Worm (Caenorhabditis elegans) whole organism, midembryonic: Measurements from ENCODE around the gene emre-1.

Experiments
- T22C8.4 ChIP-seq: fragments of 200-800 bp; sonication (Bioruptor generic); IDR thresholded peaks from 2 replicates; pipeline ENCODE4 v1.3.6; 2022; ENCODE audit warnings: missing genetic modification characterization, missing compliant biosample characterization
- cog-1 ChIP-seq: sonication (generic microtip); optimal IDR thresholded peaks from 2 replicates; lab custom pipeline; 2016; ENCODE audit warnings: missing genetic modification characterization, missing compliant biosample characterization
- flt-1 ChIP-seq: fragments of 200-800 bp; sonication (Bioruptor generic); IDR thresholded peaks from 2 replicates; pipeline ENCODE4 v1.3.6; 2022; ENCODE audit warnings: missing genetic modification characterization, missing compliant biosample characterization
- med-1 ChIP-seq: sonication (generic microtip); optimal IDR thresholded peaks from 2 replicates; lab custom pipeline; 2017; ENCODE audit warnings: missing genetic modification characterization, mild to moderate bottlenecking, missing compliant biosample characterization, antibody characterized with exemption, missing genetic modification reagents; ENCODE audit not compliant: insufficient read depth
- ztf-23 ChIP-seq: fragments of 200-800 bp; sonication (Bioruptor generic); IDR thresholded peaks from 2 replicates; pipeline ENCODE4 v1.3.6; 2022; ENCODE audit warnings: missing genetic modification reagents, missing genetic modification characterization, missing compliant biosample characterization

- TF ChIP-seq T22C8.4 (GFP tag; lab: Robert Waterston, UW) (no peak), flt-1 (no peak), ztf-23 (no peak), med-1 (no peak), cog-1 (tag; lab: Kevin White, UChicago) (no peak)
These were observed 15.2 kb upstream of the emre-1 start, which contains the start of gene rgs-11 for ce11 chrX:14964253-14964652.
